Fruit fly (Drosophila melanogaster) whole organism, embryonic: ENCODE results near the gene CG45002.

Experiments used
- Bgb ChIP-seq: fragments of 200-800 bp; sonication (Bioruptor generic); IDR thresholded peaks from 2 replicates; pipeline ENCODE4 v1.3.6; 2022; ENCODE audit warnings: missing biosample characterization, missing genetic modification characterization; ENCODE audit not compliant: partially characterized antibody
- Bteb2 ChIP-seq: fragments of 200-800 bp; sonication (Bioruptor generic); optimal IDR thresholded peaks from 2 replicates; lab custom pipeline; 2016; ENCODE audit warnings: missing biosample characterization, missing genetic modification characterization
- CG10565 ChIP-seq: fragments of 200-800 bp; sonication (Bioruptor generic); optimal IDR thresholded peaks from 3 replicates; lab custom pipeline; 2016; ENCODE audit warnings: missing biosample characterization, mild to moderate bottlenecking, missing genetic modification characterization
- CG13287 ChIP-seq: fragments of 200-800 bp; sonication (Bioruptor generic); IDR thresholded peaks from 2 replicates; pipeline ENCODE4 v1.3.6; 2022; ENCODE audit warnings: missing biosample characterization, missing genetic modification characterization; ENCODE audit not compliant: partially characterized antibody
- CG14860 ChIP-seq: fragments of 200-800 bp; sonication (Bioruptor generic); IDR thresholded peaks from 3 replicates; pipeline ENCODE4 v1.3.6; 2022; ENCODE audit warnings: missing biosample characterization, missing genetic modification characterization; ENCODE audit not compliant: partially characterized antibody
- CG15269 ChIP-seq: fragments of 200-800 bp; sonication (Bioruptor generic); optimal IDR thresholded peaks from 2 replicates; lab custom pipeline; 2018; ENCODE audit warnings: missing biosample characterization, mild to moderate bottlenecking, missing genetic modification characterization, moderate library complexity
- CG16815 ChIP-seq: fragments of 200-800 bp; sonication (Bioruptor generic); optimal IDR thresholded peaks from 3 replicates; lab custom pipeline; 2017; ENCODE audit warnings: missing biosample characterization, mild to moderate bottlenecking, missing genetic modification characterization
- CG16863 ChIP-seq: fragments of 200-800 bp; sonication (Bioruptor generic); optimal IDR thresholded peaks from 3 replicates; lab custom pipeline; 2016; ENCODE audit warnings: missing biosample characterization, missing genetic modification characterization
- CG17359 ChIP-seq: fragments of 200-800 bp; sonication (Bioruptor generic); optimal IDR thresholded peaks from 3 replicates; lab custom pipeline; 2018; ENCODE audit warnings: missing biosample characterization, mild to moderate bottlenecking, missing genetic modification characterization, moderate library complexity
- CG17912 ChIP-seq: fragments of 200-800 bp; sonication (Bioruptor generic); optimal IDR thresholded peaks from 2 replicates; lab custom pipeline; 2018; ENCODE audit warnings: missing biosample characterization, mild to moderate bottlenecking, missing genetic modification characterization
- CG18262 ChIP-seq: fragments of 200-800 bp; optimal IDR thresholded peaks from 3 replicates; lab custom pipeline; 2019; ENCODE audit warnings: missing biosample characterization, mild to moderate bottlenecking, missing genetic modification characterization, moderate library complexity
- CG18599 ChIP-seq: fragments of 200-800 bp; sonication (Bioruptor generic); optimal IDR thresholded peaks from 3 replicates; lab custom pipeline; 2017; ENCODE audit warnings: missing biosample characterization, missing genetic modification characterization, mild to moderate bottlenecking, moderate library complexity, missing genetic modification reagents
- CG2120 ChIP-seq: fragments of 200-800 bp; sonication (Bioruptor generic); optimal IDR thresholded peaks from 3 replicates; lab custom pipeline; 2016; ENCODE audit warnings: missing biosample characterization, missing genetic modification characterization
- CG2875 ChIP-seq: fragments of 200-800 bp; sonication (Bioruptor generic); optimal IDR thresholded peaks from 2 replicates; lab custom pipeline; 2017; ENCODE audit warnings: missing biosample characterization, mild to moderate bottlenecking, missing genetic modification characterization, missing genetic modification reagents
- CG32772 ChIP-seq: fragments of 200-800 bp; sonication (Bioruptor generic); IDR thresholded peaks from 2 replicates; pipeline ENCODE4 v1.3.6; 2022; ENCODE audit warnings: missing biosample characterization, missing genetic modification characterization
- CG33213 ChIP-seq: fragments of 200-800 bp; sonication (Bioruptor generic); optimal IDR thresholded peaks from 3 replicates; lab custom pipeline; 2016; ENCODE audit warnings: missing biosample characterization, missing genetic modification characterization
- CG3407 ChIP-seq: fragments of 200-800 bp; sonication (Bioruptor generic); optimal IDR thresholded peaks from 2 replicates; lab custom pipeline; 2018; ENCODE audit warnings: missing biosample characterization, mild to moderate bottlenecking, missing genetic modification characterization
- CG3838 ChIP-seq: fragments of 200-800 bp; sonication (Bioruptor generic); optimal IDR thresholded peaks from 3 replicates; lab custom pipeline; 2016; ENCODE audit warnings: missing biosample characterization, missing genetic modification characterization
- CG6813 ChIP-seq: fragments of 200-800 bp; sonication (Bioruptor generic); optimal IDR thresholded peaks from 2 replicates; lab custom pipeline; 2017; ENCODE audit warnings: missing biosample characterization, missing genetic modification characterization, mild to moderate bottlenecking, moderate library complexity, missing genetic modification reagents
- Dp ChIP-seq: fragments of 200-800 bp; sonication (Bioruptor generic); optimal IDR thresholded peaks from 2 replicates; lab custom pipeline; 2018; ENCODE audit warnings: missing biosample characterization, mild to moderate bottlenecking, missing genetic modification characterization, moderate library complexity
- Ets65A ChIP-seq: fragments of 200-800 bp; sonication (Bioruptor generic); peaks from one replicate; lab custom pipeline; 2016; ENCODE audit warnings: missing biosample characterization, missing genetic modification characterization
- Hey ChIP-seq: fragments of 200-800 bp; sonication (Bioruptor generic); optimal IDR thresholded peaks from 3 replicates; lab custom pipeline; 2018; ENCODE audit warnings: missing biosample characterization, mild to moderate bottlenecking, missing genetic modification characterization
- Med ChIP-seq: fragments of 200-800 bp; sonication (Bioruptor generic); peaks from one replicate; lab custom pipeline; 2016; ENCODE audit warnings: missing biosample characterization, missing genetic modification characterization, mild to moderate bottlenecking, inconsistent platforms, moderate library complexity
- Nf-YC ChIP-seq: fragments of 200-800 bp; optimal IDR thresholded peaks from 3 replicates; lab custom pipeline; 2019; ENCODE audit warnings: missing biosample characterization, mild to moderate bottlenecking, missing genetic modification characterization, moderate library complexity
- Pdp1 ChIP-seq, 2 experiments: fragments of 200-800 bp; sonication (Bioruptor generic); optimal IDR thresholded peaks; 3 replicates each; lab custom pipeline; 2016; ENCODE audit warnings: missing biosample characterization in 2 of 2, missing genetic modification characterization in 2 of 2, mild to moderate bottlenecking in 1 of 2, moderate library complexity in 1 of 2
- Poxn ChIP-seq: fragments of 200-800 bp; sonication (Bioruptor generic); IDR thresholded peaks from 2 replicates; pipeline ENCODE4 v1.3.6; 2022; ENCODE audit warnings: missing biosample characterization, missing genetic modification characterization
- Rx ChIP-seq: fragments of 200-800 bp; sonication (Bioruptor generic); IDR thresholded peaks from 2 replicates; pipeline ENCODE4 v1.3.6; 2022; ENCODE audit warnings: missing biosample characterization, missing genetic modification characterization
- Ssrp ChIP-seq: fragments of 200-800 bp; sonication (Bioruptor generic); optimal IDR thresholded peaks from 2 replicates; lab custom pipeline; 2018; ENCODE audit warnings: missing biosample characterization, mild to moderate bottlenecking, missing genetic modification characterization, moderate library complexity
- Stat92E ChIP-seq, 3 experiments: fragments of >200 bp in 2 of 3; fragments of 200-800 bp in 1 of 3; sonication (Bioruptor generic) in 1 of 3; optimal IDR thresholded peaks; 2 replicates each; lab custom pipeline; 2017 to 2019; ENCODE audit warnings: missing biosample characterization in 3 of 3, missing genetic modification characterization in 3 of 3, mild to moderate bottlenecking in 1 of 3, moderate library complexity in 1 of 3
- Tbp ChIP-seq: fragments of >200 bp; optimal IDR thresholded peaks from 2 replicates; lab custom pipeline; 2018; ENCODE audit warnings: missing biosample characterization, missing genetic modification characterization
- Xbp1 ChIP-seq: fragments of 200-800 bp; sonication (Bioruptor generic); optimal IDR thresholded peaks from 3 replicates; lab custom pipeline; 2016; ENCODE audit warnings: missing biosample characterization, mild to moderate bottlenecking, missing genetic modification characterization
- ash1 ChIP-seq: fragments of 200-800 bp; sonication (Bioruptor generic); optimal IDR thresholded peaks from 2 replicates; lab custom pipeline; 2018; ENCODE audit warnings: missing biosample characterization, mild to moderate bottlenecking, missing genetic modification characterization
- cas ChIP-seq: fragments of 200-800 bp; sonication (Bioruptor generic); IDR thresholded peaks from 2 replicates; pipeline ENCODE4 v1.3.6; 2022; ENCODE audit warnings: missing biosample characterization, missing genetic modification characterization
- chinmo ChIP-seq: fragments of 200-800 bp; sonication (Bioruptor generic); IDR thresholded peaks from 4 replicates; pipeline ENCODE4 v1.3.6; 2022; ENCODE audit warnings: missing biosample characterization, missing genetic modification characterization; ENCODE audit not compliant: partially characterized antibody
- crp ChIP-seq, 2 experiments: fragments of 200-800 bp; sonication (Bioruptor generic); optimal IDR thresholded peaks; 2 replicates in 1 of 2; 3 replicates in 1 of 2; lab custom pipeline; 2017; ENCODE audit warnings: missing biosample characterization in 2 of 2, missing genetic modification characterization in 2 of 2, mild to moderate bottlenecking in 1 of 2, moderate library complexity in 1 of 2
- dm ChIP-seq: fragments of 200-800 bp; sonication (Bioruptor generic); optimal IDR thresholded peaks from 3 replicates; lab custom pipeline; 2016; ENCODE audit warnings: missing biosample characterization, missing genetic modification characterization
- dysf ChIP-seq: fragments of 200-800 bp; sonication (Bioruptor generic); IDR thresholded peaks from 3 replicates; pipeline ENCODE4 v1.3.6; 2022; ENCODE audit warnings: missing biosample characterization, missing genetic modification characterization
- ftz-f1 ChIP-seq: fragments of 200-800 bp; sonication (Bioruptor generic); optimal IDR thresholded peaks from 2 replicates; lab custom pipeline; 2016; ENCODE audit warnings: missing biosample characterization, missing genetic modification characterization
- grau ChIP-seq: fragments of 200-800 bp; optimal IDR thresholded peaks from 3 replicates; lab custom pipeline; 2019; ENCODE audit warnings: missing biosample characterization, mild to moderate bottlenecking, missing genetic modification characterization, moderate library complexity
- jigr1 ChIP-seq: fragments of 200-800 bp; sonication (Bioruptor generic); IDR thresholded peaks from 3 replicates; pipeline ENCODE4 v1.3.6; 2022; ENCODE audit warnings: missing biosample characterization, missing genetic modification characterization
- lov ChIP-seq, 2 experiments: fragments of 200-800 bp in 1 of 2; fragments of >200 bp in 1 of 2; sonication (Bioruptor generic) in 1 of 2; IDR thresholded peaks in 1 of 2; optimal IDR thresholded peaks in 1 of 2; 2 replicates in 1 of 2; 3 replicates in 1 of 2; pipeline versions ENCODE4 v1.3.6 to Lab custom; 2017 to 2022; ENCODE audit warnings: missing biosample characterization in 1 of 2, missing genetic modification characterization in 1 of 2
- nerfin-2 ChIP-seq: fragments of 200-800 bp; sonication (Bioruptor generic); IDR thresholded peaks from 2 replicates; pipeline ENCODE4 v1.3.6; 2022; ENCODE audit warnings: missing biosample characterization, missing genetic modification characterization; ENCODE audit not compliant: partially characterized antibody
- nom ChIP-seq: fragments of 200-800 bp; sonication (Bioruptor generic); optimal IDR thresholded peaks from 2 replicates; lab custom pipeline; 2017; ENCODE audit warnings: missing biosample characterization, missing genetic modification characterization, mild to moderate bottlenecking, moderate library complexity, missing genetic modification reagents
- org-1 ChIP-seq: fragments of 200-800 bp; sonication (Bioruptor generic); optimal IDR thresholded peaks from 2 replicates; lab custom pipeline; 2017; ENCODE audit warnings: missing biosample characterization, missing genetic modification characterization
- row ChIP-seq: fragments of 200-800 bp; sonication (Bioruptor generic); IDR thresholded peaks from 3 replicates; pipeline ENCODE4 v1.3.6; 2022; ENCODE audit warnings: missing biosample characterization, missing genetic modification characterization
- sim ChIP-seq: fragments of 200-800 bp; sonication (Bioruptor generic); IDR thresholded peaks from 2 replicates; pipeline ENCODE4 v1.3.6; 2022; ENCODE audit warnings: missing biosample characterization, missing genetic modification characterization

The CG45002 gene

dm6 chrX:17077290-17078138 is 11.0 kb upstream of the CG45002 start, which contains the start of gene wcy (continued):
- TF ChIP-seq nom (GFP tag; lab: Kevin White, UChicago), result peak; percentile 26
- no peak for TF ChIP-seq CG16815 (GFP tag; lab: Kevin White, UChicago)
- TF ChIP-seq crp (GFP tag; optimal IDR thresholded peaks at IDR 0.05; lab: Kevin White, UChicago), result peak in 1 of 2 experiments; percentile 32
- TF ChIP-seq jigr1 (GFP tag; lab: Robert Waterston, UW), result peak; percentile 17; the same call in 1 of the 3 replicates
- no peak for TF ChIP-seq CG14860
- no peak for TF ChIP-seq CG3407 (GFP tag; lab: Kevin White, UChicago)
- no peak for TF ChIP-seq nerfin-2 (GFP tag; lab: Robert Waterston, UW)
- no peak for TF ChIP-seq lov (optimal IDR thresholded peaks at IDR 0.05; lab: Kevin White, UChicago)
- TF ChIP-seq lov (GFP tag; IDR thresholded peaks at IDR 0.05; lab: Robert Waterston, UW), result 0 out of 3 replicates have a peak, but pooled peaks have one; percentile 50
- no peak for TF ChIP-seq cas (GFP tag; lab: Robert Waterston, UW)
- TF ChIP-seq CG16863 (GFP tag; lab: Kevin White, UChicago), result no peak
- TF ChIP-seq CG13287 (GFP tag; lab: Robert Waterston, UW), result peak; percentile 27
- TF ChIP-seq Nf-YC, result peak; percentile 0
- TF ChIP-seq Pdp1 (GFP tag; optimal IDR thresholded peaks at IDR 0.05; lab: Kevin White, UChicago), result peak; percentile 7 to 56
- no peak for TF ChIP-seq CG2875 (GFP tag; lab: Kevin White, UChicago)
- no peak for TF ChIP-seq CG18262
- TF ChIP-seq Tbp (GFP tag; lab: Kevin White, UChicago), result peak; percentile 8
- no peak for TF ChIP-seq CG18599 (GFP tag; lab: Kevin White, UChicago)
- TF ChIP-seq Med (GFP tag; lab: Kevin White, UChicago), result peak; percentile 92
- no peak for TF ChIP-seq Hey (tag; lab: Kevin White, UChicago)
- TF ChIP-seq Bteb2, result no peak
- TF ChIP-seq row, result peak; percentile 68
- TF ChIP-seq ftz-f1 (GFP tag; lab: Kevin White, UChicago), result peak; percentile 31
- no peak for TF ChIP-seq Stat92E (GFP tag; optimal IDR thresholded peaks at IDR 0.05; lab: Kevin White, UChicago)
- no peak for TF ChIP-seq ash1 (GFP tag; lab: Kevin White, UChicago)
- TF ChIP-seq Xbp1 (GFP tag; lab: Kevin White, UChicago), result peak; percentile 37
- peak; percentile 53 for TF ChIP-seq dm
- TF ChIP-seq CG15269 (tag; lab: Kevin White, UChicago), result no peak
- TF ChIP-seq grau, result no peak
- no peak for TF ChIP-seq sim (GFP tag; lab: Robert Waterston, UW)
- peak; percentile 42; the same call in 1 of the 2 replicates for TF ChIP-seq CG32772 (GFP tag; lab: Robert Waterston, UW)
- TF ChIP-seq Ets65A, result peak; percentile 92
- TF ChIP-seq Dp, result peak; percentile 51
- TF ChIP-seq CG17912 (GFP tag; lab: Kevin White, UChicago), result peak; percentile 67
- TF ChIP-seq dysf (GFP tag; lab: Robert Waterston, UW), result no peak; the same call in 1 of the 3 replicates
- TF ChIP-seq CG6813 (GFP tag; lab: Kevin White, UChicago), result no peak
- TF ChIP-seq Poxn (GFP tag; lab: Robert Waterston, UW), result no peak
- 0 out of 4 replicates have a peak, but pooled peaks have one; percentile 51 for TF ChIP-seq chinmo (GFP tag; lab: Robert Waterston, UW)
- no peak for TF ChIP-seq org-1 (GFP tag; lab: Kevin White, UChicago)
- TF ChIP-seq CG33213, result peak; percentile 79
- no peak for TF ChIP-seq CG17359 (tag; lab: Kevin White, UChicago)
- TF ChIP-seq CG3838 (GFP tag; lab: Kevin White, UChicago), result no peak
- TF ChIP-seq CG2120 (GFP tag; lab: Kevin White, UChicago), result peak; percentile 5
- TF ChIP-seq Ssrp (tag; lab: Kevin White, UChicago), result no peak
- TF ChIP-seq Bgb, result peak; percentile 60
- no peak for TF ChIP-seq CG10565 (GFP tag; lab: Kevin White, UChicago)
- TF ChIP-seq Rx (GFP tag; lab: Robert Waterston, UW), result no peak
